Fruit fly (Drosophila melanogaster) whole organism, pupa: ENCODE measurements at regions not wholly inside any gene's neighbourhood (a gene's known extent, or its start where the extent isn't known, plus 50 kb on each side); places are given as distances from the start of the nearest gene placed in this dataset.

Experiments
- CG10348 ChIP-seq: fragments of 200-800 bp; sonication (Bioruptor generic); IDR thresholded peaks from 2 replicates; pipeline ENCODE4 v1.3.6; 2022; ENCODE audit warnings: missing biosample characterization, missing genetic modification characterization
- CG14655 ChIP-seq: fragments of 200-800 bp; sonication (Bioruptor generic); optimal IDR thresholded peaks from 3 replicates; lab custom pipeline; 2017; ENCODE audit warnings: mild to moderate bottlenecking, missing biosample characterization, missing genetic modification reagents, missing genetic modification characterization
- CG32121 ChIP-seq: fragments of 200-800 bp; sonication (Bioruptor generic); IDR thresholded peaks from 2 replicates; pipeline ENCODE4 v1.3.6; 2022; ENCODE audit warnings: missing biosample characterization, missing genetic modification characterization
- CG4496 ChIP-seq: fragments of 200-800 bp; sonication (Bioruptor generic); IDR thresholded peaks from 3 replicates; pipeline ENCODE4 v1.3.6; 2022; ENCODE audit warnings: missing biosample characterization, missing genetic modification characterization

- TF ChIP-seq CG4496 (GFP tag; lab: Robert Waterston, UW) (no peak), CG32121 (GFP tag; lab: Robert Waterston, UW) (no peak), CG14655 (no peak), CG10348 (GFP tag; lab: Robert Waterston, UW) (no peak)
These were observed 68.7 kb downstream of the Or67d start for dm6 chr3L:10341697-10342096.
